Worm (Caenorhabditis elegans) whole organism, L4/young adult: ENCODE measurements around the gene nhr-261.

ENCODE experiments used
- W03F9.2 ChIP-seq: fragments of 150-350 bp; optimal IDR thresholded peaks from 2 replicates; lab custom pipeline; 2014; ENCODE audit warnings: missing biosample characterization, missing genetic modification characterization
- dao-5 ChIP-seq: sonication (generic microtip); optimal IDR thresholded peaks from 2 replicates; lab custom pipeline; 2016; ENCODE audit warnings: missing genotype, missing genetic modification characterization, moderate library complexity, missing compliant biosample characterization
- him-1 ChIP-seq: sonication (generic microtip); optimal IDR thresholded peaks from 2 replicates; lab custom pipeline; 2016; ENCODE audit warnings: missing genotype, missing genetic modification reagents, missing genetic modification characterization, missing compliant biosample characterization

The nhr-261 gene

DNA sequence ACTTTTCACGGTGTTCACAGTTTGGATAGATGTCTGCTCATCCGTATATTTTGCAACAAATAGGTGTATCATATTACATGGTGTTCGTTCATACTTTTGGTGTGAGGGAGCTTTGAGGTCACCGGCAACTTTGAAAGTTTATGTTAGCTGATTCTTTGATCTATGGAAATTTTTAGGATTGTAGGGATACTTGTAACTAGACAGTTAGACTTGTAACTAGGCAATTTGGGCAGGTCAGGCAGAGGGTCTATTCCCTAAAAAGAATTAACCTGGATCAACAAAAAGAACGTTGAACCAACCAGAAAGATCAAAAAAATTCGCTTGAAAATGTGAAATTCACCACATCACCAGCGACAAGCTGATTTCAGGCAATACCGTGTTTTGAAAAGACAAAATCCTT, 29.4 kb upstream of the nhr-261 start:
- no peak for TF ChIP-seq W03F9.2 (tag; lab: Kevin White, UChicago)
- TF ChIP-seq dao-5 (tag; lab: Kevin White, UChicago), result no peak
- TF ChIP-seq him-1 (tag; lab: Kevin White, UChicago), result no peak

DNA sequence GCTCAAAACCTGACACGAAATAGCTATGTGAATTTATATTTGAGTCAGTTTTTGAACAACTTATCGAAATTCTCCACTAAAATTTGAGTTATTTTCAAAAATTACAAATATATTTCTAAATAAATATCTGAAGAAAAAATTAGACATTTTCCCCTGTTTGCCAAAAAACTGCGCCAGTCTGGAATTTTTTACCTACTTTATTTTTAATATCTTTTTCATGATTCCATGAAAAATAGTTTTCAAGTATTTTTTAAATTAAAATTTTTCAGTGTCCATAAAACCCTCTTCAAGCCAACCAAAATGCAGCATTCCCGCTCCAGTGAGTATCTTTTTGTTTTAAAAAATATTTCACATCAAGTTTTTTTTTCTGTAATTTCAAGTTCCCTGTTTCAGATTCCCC, 26.6 kb upstream of the nhr-261 start, which contains the start of gene F53C3.8:
F53C3.8 (plus strand) TSS at position 301 of the 400 bp plus-strand sequence.
- TF ChIP-seq dao-5 (tag; lab: Kevin White, UChicago) (no peak), W03F9.2 (tag; lab: Kevin White, UChicago) (no peak), him-1 (tag; lab: Kevin White, UChicago) (no peak)

DNA sequence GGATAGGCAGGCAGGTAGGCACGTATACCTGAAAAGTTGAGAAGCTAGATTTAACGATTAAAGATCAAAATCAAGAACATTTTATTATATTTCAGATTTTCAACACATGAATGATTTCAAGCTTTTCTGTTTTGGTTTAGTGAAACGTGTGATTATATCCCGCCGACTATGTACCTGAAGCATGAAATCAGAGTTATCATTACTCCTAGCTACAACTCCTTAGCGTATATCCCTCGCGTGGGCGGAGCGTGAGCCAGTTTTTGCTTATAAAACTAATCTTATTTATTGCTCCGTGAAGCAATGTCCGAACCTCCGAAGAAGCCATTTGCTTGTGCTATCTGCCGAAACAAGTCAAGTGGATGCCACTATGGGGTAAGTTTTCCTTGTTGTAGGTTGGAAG, 15.4 kb upstream of the nhr-261 start, which contains the start of gene nhr-166:
nhr-166 (plus strand) TSS at position 301 of the 400 bp plus-strand sequence.
- TF ChIP-seq dao-5 (tag; lab: Kevin White, UChicago) (no peak), him-1 (tag; lab: Kevin White, UChicago) (no peak), W03F9.2 (tag; lab: Kevin White, UChicago) (no peak)

DNA sequence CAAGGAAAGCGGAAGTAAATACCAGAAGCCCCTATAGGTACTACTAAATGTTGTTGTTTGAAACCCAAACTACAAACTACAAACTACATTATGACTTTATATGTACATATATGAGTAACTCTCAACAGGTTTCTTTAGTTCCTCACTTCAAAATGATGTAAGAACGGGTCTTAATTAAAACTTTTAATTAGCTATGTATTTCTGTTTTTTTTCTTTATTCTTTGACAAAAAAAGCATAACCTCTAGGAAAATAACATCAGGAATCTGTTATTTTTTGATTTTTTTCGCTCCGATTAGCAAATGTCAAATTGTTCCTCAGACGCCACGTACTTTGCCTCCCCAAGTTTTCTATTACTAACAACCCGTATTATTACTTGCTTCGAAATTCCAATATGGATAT, 13.8 kb upstream of the nhr-261 start, which contains the start of gene srh-250:
srh-250 (plus strand) TSS at position 301 of the 400 bp plus-strand sequence.
- TF ChIP-seq dao-5 (tag; lab: Kevin White, UChicago) (no peak), W03F9.2 (tag; lab: Kevin White, UChicago) (no peak), him-1 (tag; lab: Kevin White, UChicago) (no peak)

DNA sequence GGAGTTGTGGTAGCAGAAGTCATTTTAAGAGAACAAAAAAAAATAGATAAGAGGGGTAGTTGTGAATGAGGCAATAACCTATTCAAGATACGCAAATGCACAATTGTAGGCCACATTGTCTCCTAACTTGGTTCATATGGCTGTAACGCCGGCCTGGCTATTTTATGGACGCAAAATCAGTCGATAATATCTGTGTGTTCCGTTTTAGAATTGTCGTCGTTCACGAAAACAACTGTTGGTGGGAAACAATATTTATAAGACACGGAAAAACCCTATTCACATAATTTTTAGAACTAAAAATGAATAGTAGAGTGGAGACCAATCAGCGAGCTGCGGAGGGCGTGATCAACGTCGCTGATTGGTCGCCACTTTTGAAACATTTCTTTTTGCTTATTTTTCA, 13.3 kb upstream of the nhr-261 start, which contains the start of gene sdz-7:
sdz-7 (minus strand) TSS at position 101 of the 400 bp plus-strand sequence.
- TF ChIP-seq him-1 (tag; lab: Kevin White, UChicago) (no peak), W03F9.2 (tag; lab: Kevin White, UChicago) (no peak), dao-5 (tag; lab: Kevin White, UChicago) (no peak)

DNA sequence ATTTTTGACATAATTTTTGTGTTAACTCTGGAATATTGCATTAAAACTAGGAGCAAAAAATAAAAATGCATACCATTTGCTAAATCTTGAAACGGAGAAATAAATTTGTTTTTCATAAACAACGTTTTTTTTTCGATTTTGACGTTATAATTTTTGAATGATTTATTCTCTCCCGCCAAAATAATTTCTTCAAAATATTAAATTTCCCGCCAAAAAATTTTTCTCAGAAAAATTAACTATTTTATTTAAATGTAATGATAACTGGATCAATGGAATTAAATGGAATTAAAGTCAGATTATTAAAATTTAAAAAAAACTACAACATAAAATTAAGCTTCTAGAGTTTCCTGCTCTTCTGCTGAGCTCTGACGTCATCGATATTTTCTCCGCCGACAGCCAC, 12.6 kb upstream of the nhr-261 start, which contains the start of gene nep-3:
nep-3 (minus strand) TSS at position 101 of the 400 bp plus-strand sequence.
- no peak for TF ChIP-seq dao-5 (tag; lab: Kevin White, UChicago)

DNA sequence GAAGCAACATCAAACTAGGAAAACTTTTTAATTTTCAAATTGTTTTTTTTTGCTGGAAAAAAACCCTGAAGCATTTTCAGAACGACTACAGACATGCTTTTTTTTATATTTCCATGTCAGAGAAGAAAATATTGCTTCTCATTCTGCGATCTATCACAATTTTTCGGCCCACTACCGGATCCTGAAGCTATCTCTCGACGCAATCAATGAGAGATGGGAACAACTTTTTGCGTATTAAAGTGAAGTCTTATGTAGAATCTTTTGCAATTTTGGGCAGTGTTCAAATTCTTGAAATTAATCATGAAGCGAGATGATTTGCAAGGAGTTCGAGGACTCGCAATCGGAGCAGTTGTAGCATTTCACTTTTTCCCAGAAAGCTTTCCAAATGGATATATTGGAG, 5.0 kb upstream of the nhr-261 start, which contains the start of gene oac-10:
oac-10 (plus strand) TSS at position 301 of the 400 bp plus-strand sequence.
- TF ChIP-seq dao-5 (tag; lab: Kevin White, UChicago) (no peak), him-1 (tag; lab: Kevin White, UChicago) (no peak), W03F9.2 (tag; lab: Kevin White, UChicago) (no peak)

DNA sequence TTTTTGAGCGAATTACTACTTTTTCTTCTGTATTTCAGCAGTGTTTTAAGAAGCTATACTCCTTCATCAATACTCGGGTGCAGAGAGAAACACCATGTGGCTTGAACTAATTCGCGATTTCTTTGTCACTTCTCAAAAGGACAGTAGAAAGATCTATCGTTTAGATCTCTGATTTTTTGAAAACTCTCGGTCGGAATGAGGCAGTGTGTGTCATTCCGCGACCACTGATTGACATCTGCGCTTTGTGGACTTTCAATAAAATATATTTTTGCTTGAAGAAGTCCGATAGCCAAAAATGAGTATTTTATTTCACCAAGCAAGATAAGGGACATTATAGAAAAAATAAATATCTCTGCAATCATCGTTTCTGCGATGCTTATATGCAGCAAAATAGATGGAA, 2.5 kb downstream of the nhr-261 start:
- no peak for TF ChIP-seq dao-5 (tag; lab: Kevin White, UChicago)
- no peak for TF ChIP-seq W03F9.2 (tag; lab: Kevin White, UChicago)
- no peak for TF ChIP-seq him-1 (tag; lab: Kevin White, UChicago)

DNA sequence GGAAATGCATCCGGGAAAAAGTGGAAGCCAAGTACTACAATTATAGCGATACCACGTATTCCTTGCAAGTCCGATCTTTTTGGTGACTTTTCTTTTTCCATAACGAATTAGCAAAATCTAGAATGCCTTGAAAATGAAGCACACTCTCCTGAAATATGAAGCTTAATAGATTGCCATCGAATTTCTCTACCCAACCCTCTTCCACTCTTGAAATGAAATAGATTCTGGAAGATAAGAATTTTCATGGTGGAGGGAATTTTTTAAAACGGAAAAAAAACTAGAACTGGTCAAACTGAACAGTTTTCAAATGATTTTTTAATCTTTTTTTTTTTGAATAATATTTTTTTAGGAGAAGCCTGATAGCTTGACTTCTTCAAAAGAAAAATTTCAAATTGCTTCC, 3.7 kb downstream of the nhr-261 start, which contains the start of gene oac-11:
oac-11 (minus strand) TSS at position 101 of the 400 bp plus-strand sequence.
- TF ChIP-seq dao-5 (tag; lab: Kevin White, UChicago) (no peak), him-1 (tag; lab: Kevin White, UChicago) (no peak), W03F9.2 (tag; lab: Kevin White, UChicago) (no peak)

DNA sequence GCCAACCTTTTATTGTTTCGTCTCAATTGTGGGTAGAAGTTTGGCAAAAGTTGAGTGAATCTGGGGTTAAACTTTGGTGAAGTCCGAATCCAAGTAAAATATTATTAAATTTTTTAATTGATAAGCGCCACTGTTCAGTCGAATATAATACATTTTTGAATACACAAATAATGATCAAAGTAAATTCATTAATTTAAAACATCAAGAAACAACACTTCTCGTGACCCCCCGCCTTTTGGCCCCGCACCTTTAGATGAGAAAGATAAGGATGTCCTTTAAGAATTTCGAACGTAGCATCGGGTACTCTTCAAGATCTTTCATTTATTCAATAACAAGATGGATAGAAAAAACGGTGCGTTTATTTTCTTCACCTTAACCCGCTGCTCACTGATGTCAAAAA, 11.9 kb downstream of the nhr-261 start, which contains the start of gene nhr-257:
nhr-257 (plus strand) TSS at position 301 of the 400 bp plus-strand sequence.
- TF ChIP-seq W03F9.2 (tag; lab: Kevin White, UChicago), result no peak
- TF ChIP-seq dao-5 (tag; lab: Kevin White, UChicago), result no peak
- no peak for TF ChIP-seq him-1 (tag; lab: Kevin White, UChicago)

DNA sequence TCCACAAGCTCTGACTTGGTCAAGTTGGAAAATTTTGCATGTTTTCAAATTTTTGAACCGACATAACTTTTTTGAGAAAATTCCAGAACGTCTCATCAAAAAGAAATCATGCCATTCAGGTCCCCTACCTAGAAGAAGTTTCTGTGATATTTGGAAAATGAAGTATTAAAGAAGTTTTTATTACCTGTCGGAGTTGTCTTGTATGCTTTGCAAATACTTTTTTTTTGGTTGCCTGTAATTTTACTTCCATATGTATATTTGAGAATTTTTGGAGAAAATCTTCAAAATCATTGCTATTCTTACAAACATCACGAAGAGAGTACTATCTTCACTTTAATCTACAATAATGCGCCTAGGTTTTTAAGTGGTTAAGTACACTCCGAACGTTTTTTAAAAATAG, 13.9 kb downstream of the nhr-261 start, which contains the start of gene nhr-72:
nhr-72 (minus strand) TSS at position 101 of the 400 bp plus-strand sequence.
- no peak for TF ChIP-seq him-1 (tag; lab: Kevin White, UChicago)

DNA sequence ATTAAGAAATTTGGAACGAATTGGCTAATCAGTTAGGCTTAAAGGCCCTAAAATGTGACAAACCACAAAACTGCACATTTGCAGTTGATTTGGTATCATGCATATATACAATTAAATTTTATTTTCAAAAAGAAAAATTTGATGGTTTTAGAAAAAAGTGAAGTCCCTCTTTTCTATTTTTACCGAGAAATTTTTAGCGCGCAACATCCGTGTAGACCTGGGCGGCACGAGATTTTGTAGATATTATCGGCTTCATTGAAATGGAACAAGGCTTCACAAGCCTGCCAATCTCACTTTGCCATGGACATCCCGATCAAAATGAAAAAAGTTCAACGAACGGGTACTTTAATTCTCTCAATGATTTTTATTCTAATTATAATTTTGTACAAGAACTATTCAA, 18.5 kb downstream of the nhr-261 start, which contains the start of gene C17A2.2:
C17A2.2 (plus strand) TSS at position 301 of the 400 bp plus-strand sequence.
- TF ChIP-seq W03F9.2 (tag; lab: Kevin White, UChicago) (no peak), him-1 (tag; lab: Kevin White, UChicago) (no peak), dao-5 (tag; lab: Kevin White, UChicago) (no peak)

DNA sequence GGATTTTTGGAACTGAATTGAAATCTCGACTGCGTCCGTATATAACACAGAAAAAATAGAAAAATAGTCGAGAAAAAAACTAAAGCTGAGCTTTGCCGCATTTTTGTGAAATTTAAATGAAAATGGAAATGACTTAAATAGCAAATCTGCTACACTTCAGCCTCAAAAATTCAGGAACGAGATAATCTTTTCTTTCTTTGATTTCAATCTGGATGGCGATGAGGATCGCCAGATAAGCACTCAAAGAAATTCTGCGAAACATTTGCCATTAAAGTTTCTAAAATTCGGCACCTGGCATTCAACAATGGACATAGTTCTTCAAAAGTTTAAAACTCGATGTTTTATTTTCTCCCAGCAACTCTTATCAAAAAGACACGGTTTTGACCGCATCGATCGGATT, 21.2 kb downstream of the nhr-261 start, which contains the start of the genes C17A2.7 and C17A2.3:
C17A2.7 (minus strand) TSS at position 101 of the 400 bp plus-strand sequence.
C17A2.3 (plus strand) TSS at position 305 of the 400 bp plus-strand sequence.
- TF ChIP-seq him-1 (tag; lab: Kevin White, UChicago) (no peak), W03F9.2 (tag; lab: Kevin White, UChicago) (no peak), dao-5 (tag; lab: Kevin White, UChicago) (no peak)

DNA sequence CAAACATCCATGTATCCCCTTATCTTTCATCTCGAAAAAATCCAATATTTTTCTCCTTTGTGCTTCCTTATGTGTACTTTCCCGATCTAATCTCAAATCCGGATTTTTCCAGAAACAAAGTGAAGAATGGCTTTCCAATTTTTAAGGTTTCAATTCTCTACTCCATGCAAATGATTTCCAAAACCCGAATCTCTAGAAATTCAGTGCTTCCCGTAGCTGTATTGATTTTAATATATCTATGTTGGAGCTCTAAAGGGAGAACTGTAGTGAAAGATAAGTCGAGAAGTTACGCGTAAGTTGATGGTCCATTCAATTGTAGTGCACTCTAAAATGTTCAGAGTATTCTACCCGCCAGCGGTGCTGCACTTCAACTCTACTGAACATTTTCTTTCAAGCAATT, 25.0 kb downstream of the nhr-261 start, which contains the start of gene C17A2.4:
C17A2.4 (plus strand) TSS at position 301 of the 400 bp plus-strand sequence.
- TF ChIP-seq W03F9.2 (tag; lab: Kevin White, UChicago) (no peak), dao-5 (tag; lab: Kevin White, UChicago) (no peak)
